Worm (Caenorhabditis elegans): ENCODE measurements around the gene F36D3.14.

ce11 chrV:16535172-16535571, 32.1 kb upstream of the F36D3.14 start, which contains the start of gene Y32B12B.8:
- no peak for TF ChIP-seq flt-1 (GFP tag; IDR thresholded peaks at IDR 0.05)
- TF ChIP-seq ref-1 (GFP tag; conservative IDR thresholded peaks at IDR 0.05): no peak
- TF ChIP-seq med-1 (GFP tag; optimal IDR thresholded peaks at IDR 0.05; ENCODE audit: insufficient read depth): no peak
- TF ChIP-seq ztf-23 (GFP tag; IDR thresholded peaks at IDR 0.05): no peak
- TF ChIP-seq cog-1 (tag; optimal IDR thresholded peaks at IDR 0.05): no peak
- TF ChIP-seq ztf-29 (GFP tag; IDR thresholded peaks at IDR 0.05): no peak
- TF ChIP-seq T22C8.4 (GFP tag; IDR thresholded peaks at IDR 0.05): no peak
- no peak for TF ChIP-seq tab-1 (GFP tag; IDR thresholded peaks at IDR 0.05)
